Fruit fly (Drosophila melanogaster) whole organism, embryonic: ENCODE data around the gene CG31549.

Source experiments
- Atf3 ChIP-seq: fragments of 200-800 bp; sonication (Bioruptor generic); optimal IDR thresholded peaks from 3 replicates; lab custom pipeline; 2016; ENCODE audit warnings: missing biosample characterization, missing genetic modification characterization
- Blimp-1 ChIP-seq: fragments of 200-800 bp; sonication (Bioruptor generic); optimal IDR thresholded peaks from 3 replicates; lab custom pipeline; 2018; ENCODE audit warnings: missing biosample characterization, missing genetic modification characterization, mild to moderate bottlenecking, moderate library complexity, missing genetic modification reagents
- CG10321 ChIP-seq: fragments of 200-800 bp; sonication (Bioruptor generic); IDR thresholded peaks from 2 replicates; pipeline ENCODE4 v1.3.6; 2022; ENCODE audit warnings: missing biosample characterization, missing genetic modification characterization
- CG12071 ChIP-seq: fragments of 200-800 bp; sonication (Bioruptor generic); optimal IDR thresholded peaks from 3 replicates; lab custom pipeline; 2018; ENCODE audit warnings: missing biosample characterization, mild to moderate bottlenecking, missing genetic modification characterization
- CG12391 ChIP-seq: fragments of 200-800 bp; sonication (Bioruptor generic); optimal IDR thresholded peaks from 3 replicates; lab custom pipeline; 2018; ENCODE audit warnings: missing biosample characterization, mild to moderate bottlenecking, missing genetic modification characterization, moderate library complexity
- CG12769 ChIP-seq: fragments of 200-800 bp; sonication (Bioruptor generic); optimal IDR thresholded peaks from 2 replicates; lab custom pipeline; 2019; ENCODE audit warnings: missing biosample characterization, mild to moderate bottlenecking, missing genetic modification characterization, moderate library complexity
- CG1647 ChIP-seq: fragments of 200-800 bp; sonication (Bioruptor generic); optimal IDR thresholded peaks from 3 replicates; lab custom pipeline; 2016; ENCODE audit warnings: missing biosample characterization, missing genetic modification characterization
- CG16815 ChIP-seq: fragments of 200-800 bp; sonication (Bioruptor generic); optimal IDR thresholded peaks from 3 replicates; lab custom pipeline; 2017; ENCODE audit warnings: missing biosample characterization, mild to moderate bottlenecking, missing genetic modification characterization
- CG17385 ChIP-seq: fragments of 200-800 bp; sonication (Bioruptor generic); optimal IDR thresholded peaks from 3 replicates; lab custom pipeline; 2018; ENCODE audit warnings: missing biosample characterization, mild to moderate bottlenecking, missing genetic modification characterization
- CG1792 ChIP-seq: fragments of 200-800 bp; sonication (Bioruptor generic); optimal IDR thresholded peaks from 2 replicates; lab custom pipeline; 2016; ENCODE audit warnings: missing biosample characterization, missing genetic modification characterization
- CG30020 ChIP-seq: fragments of 200-800 bp; optimal IDR thresholded peaks from 2 replicates; lab custom pipeline; 2019; ENCODE audit warnings: missing biosample characterization, mild to moderate bottlenecking, missing genetic modification characterization, moderate library complexity
- CG4730 ChIP-seq: fragments of 200-800 bp; sonication (Bioruptor generic); IDR thresholded peaks from 2 replicates; pipeline ENCODE4 v1.3.6; 2022; ENCODE audit warnings: missing biosample characterization, missing genetic modification characterization
- CG6791 ChIP-seq: fragments of 200-800 bp; sonication (Bioruptor generic); IDR thresholded peaks from 3 replicates; pipeline ENCODE4 v1.3.6; 2022; ENCODE audit warnings: missing biosample characterization, missing genetic modification characterization; ENCODE audit not compliant: partially characterized antibody
- CG7839 ChIP-seq: fragments of 200-800 bp; sonication (Bioruptor generic); optimal IDR thresholded peaks from 3 replicates; lab custom pipeline; 2018; ENCODE audit warnings: missing biosample characterization, mild to moderate bottlenecking, missing genetic modification characterization, moderate library complexity
- CG9876 ChIP-seq: fragments of 200-800 bp; sonication (Bioruptor generic); optimal IDR thresholded peaks from 2 replicates; lab custom pipeline; 2016; ENCODE audit warnings: missing biosample characterization, missing genetic modification characterization
- Camta ChIP-seq: fragments of 200-800 bp; sonication (Bioruptor generic); optimal IDR thresholded peaks from 2 replicates; lab custom pipeline; 2016; ENCODE audit warnings: missing biosample characterization, missing genetic modification characterization
- Chrac-16 ChIP-seq: fragments of 200-800 bp; sonication (Bioruptor generic); optimal IDR thresholded peaks from 3 replicates; lab custom pipeline; 2016; ENCODE audit warnings: missing biosample characterization, missing genetic modification characterization
- CrebB ChIP-seq: fragments of 200-800 bp; sonication (Bioruptor generic); optimal IDR thresholded peaks from 3 replicates; lab custom pipeline; 2018; ENCODE audit warnings: missing biosample characterization, mild to moderate bottlenecking, missing genetic modification characterization
- Dek ChIP-seq: fragments of 200-800 bp; sonication (Bioruptor generic); optimal IDR thresholded peaks from 3 replicates; lab custom pipeline; 2019; ENCODE audit warnings: missing biosample characterization, mild to moderate bottlenecking, missing genetic modification characterization, moderate library complexity
- ERR ChIP-seq: fragments of 200-800 bp; sonication (Bioruptor generic); optimal IDR thresholded peaks from 2 replicates; lab custom pipeline; 2016; ENCODE audit warnings: missing biosample characterization, missing genetic modification characterization
- Fer3 ChIP-seq: fragments of 200-800 bp; sonication (Bioruptor generic); optimal IDR thresholded peaks from 2 replicates; lab custom pipeline; 2018; ENCODE audit warnings: missing biosample characterization, mild to moderate bottlenecking, missing genetic modification characterization, moderate library complexity
- H15 ChIP-seq: fragments of 200-800 bp; sonication (Bioruptor generic); IDR thresholded peaks from 3 replicates; pipeline ENCODE4 v1.3.6; 2022; ENCODE audit warnings: missing biosample characterization, missing genetic modification characterization
- HLH54F ChIP-seq: fragments of 200-800 bp; sonication (Bioruptor generic); optimal IDR thresholded peaks from 3 replicates; lab custom pipeline; 2016; ENCODE audit warnings: missing biosample characterization, missing genetic modification characterization
- Jarid2 ChIP-seq: fragments of 200-800 bp; sonication (Bioruptor generic); optimal IDR thresholded peaks from 3 replicates; lab custom pipeline; 2017; ENCODE audit warnings: mild to moderate bottlenecking, missing biosample characterization, missing genetic modification reagents, missing genetic modification characterization
- Lpt ChIP-seq: fragments of >200 bp; optimal IDR thresholded peaks from 2 replicates; lab custom pipeline; 2018; ENCODE audit warnings: missing biosample characterization, missing genetic modification characterization
- NC2α ChIP-seq: fragments of 200-800 bp; sonication (Bioruptor generic); optimal IDR thresholded peaks from 2 replicates; lab custom pipeline; 2016; ENCODE audit warnings: missing biosample characterization, missing genetic modification characterization
- NK7.1 ChIP-seq: fragments of 200-800 bp; sonication (Bioruptor generic); optimal IDR thresholded peaks from 3 replicates; lab custom pipeline; 2016; ENCODE audit warnings: missing biosample characterization, missing genetic modification characterization
- NfI ChIP-seq: fragments of 200-800 bp; sonication (Bioruptor generic); optimal IDR thresholded peaks from 3 replicates; lab custom pipeline; 2018; ENCODE audit warnings: missing biosample characterization, mild to moderate bottlenecking, missing genetic modification characterization, moderate library complexity
- Oaz ChIP-seq: fragments of 200-800 bp; sonication (Bioruptor generic); IDR thresholded peaks from 2 replicates; pipeline ENCODE4 v1.3.6; 2022; ENCODE audit warnings: missing biosample characterization, missing genetic modification characterization
- Scr ChIP-seq: fragments of 200-800 bp; sonication (Bioruptor generic); IDR thresholded peaks from 2 replicates; pipeline ENCODE4 v1.3.6; 2022; ENCODE audit warnings: missing biosample characterization, missing genetic modification characterization; ENCODE audit not compliant: partially characterized antibody
- Sin3A ChIP-seq: fragments of >200 bp; optimal IDR thresholded peaks from 2 replicates; lab custom pipeline; 2018
- ap ChIP-seq: fragments of 200-800 bp; sonication (Bioruptor generic); IDR thresholded peaks from 2 replicates; pipeline ENCODE4 v1.3.6; 2022; ENCODE audit warnings: missing biosample characterization, missing genetic modification characterization
- ase ChIP-seq: fragments of 200-800 bp; sonication (Bioruptor generic); IDR thresholded peaks from 3 replicates; pipeline ENCODE4 v1.3.6; 2022; ENCODE audit warnings: missing biosample characterization, missing genetic modification characterization
- danr ChIP-seq: fragments of 200-800 bp; sonication (Bioruptor generic); IDR thresholded peaks from 2 replicates; pipeline ENCODE4 v1.3.6; 2022; ENCODE audit warnings: missing biosample characterization, missing genetic modification characterization
- dimm ChIP-seq: fragments of 200-800 bp; sonication (Bioruptor generic); IDR thresholded peaks from 2 replicates; pipeline ENCODE4 v1.3.6; 2022; ENCODE audit warnings: missing biosample characterization, missing genetic modification characterization
- gem ChIP-seq: fragments of 200-800 bp; sonication (Bioruptor generic); optimal IDR thresholded peaks from 2 replicates; lab custom pipeline; 2019; ENCODE audit warnings: missing biosample characterization, mild to moderate bottlenecking, missing genetic modification characterization, moderate library complexity
- grau ChIP-seq: fragments of 200-800 bp; optimal IDR thresholded peaks from 3 replicates; lab custom pipeline; 2019; ENCODE audit warnings: missing biosample characterization, mild to moderate bottlenecking, missing genetic modification characterization, moderate library complexity
- gro ChIP-seq: fragments of 200-800 bp; sonication (Bioruptor generic); optimal IDR thresholded peaks from 2 replicates; lab custom pipeline; 2016; ENCODE audit warnings: missing biosample characterization, missing genetic modification characterization
- hbn ChIP-seq: fragments of 200-800 bp; sonication (Bioruptor generic); IDR thresholded peaks from 2 replicates; pipeline ENCODE4 v1.3.6; 2022; ENCODE audit warnings: missing biosample characterization, missing genetic modification characterization; ENCODE audit not compliant: partially characterized antibody
- ind ChIP-seq: fragments of 200-800 bp; sonication (Bioruptor generic); optimal IDR thresholded peaks from 3 replicates; lab custom pipeline; 2016; ENCODE audit warnings: missing biosample characterization, missing genetic modification characterization
- oc ChIP-seq: fragments of 200-800 bp; sonication (Bioruptor generic); optimal IDR thresholded peaks from 2 replicates; lab custom pipeline; 2018; ENCODE audit warnings: missing biosample characterization, mild to moderate bottlenecking, missing genetic modification characterization, moderate library complexity
- pita ChIP-seq: fragments of 200-800 bp; sonication (Bioruptor generic); optimal IDR thresholded peaks from 2 replicates; lab custom pipeline; 2017; ENCODE audit warnings: missing biosample characterization, mild to moderate bottlenecking, missing genetic modification characterization
- rib ChIP-seq: fragments of 200-800 bp; sonication (Bioruptor generic); IDR thresholded peaks from 2 replicates; pipeline ENCODE4 v1.3.6; 2022; ENCODE audit warnings: missing biosample characterization, missing genetic modification characterization
- run ChIP-seq: fragments of 200-800 bp; sonication (Bioruptor generic); optimal IDR thresholded peaks from 3 replicates; lab custom pipeline; 2018; ENCODE audit warnings: missing biosample characterization, mild to moderate bottlenecking, missing genetic modification characterization
- sc ChIP-seq, 3 experiments: fragments of >200 bp in 2 of 3; fragments of 200-800 bp in 1 of 3; sonication (Bioruptor generic) in 1 of 3; optimal IDR thresholded peaks; 2 replicates in 2 of 3; 3 replicates in 1 of 3; lab custom pipeline; 2017; ENCODE audit warnings: mild to moderate bottlenecking in 1 of 3, missing biosample characterization in 1 of 3, missing genetic modification characterization in 1 of 3, missing genetic modification reagents in 1 of 3
- sens ChIP-seq: fragments of 200-800 bp; sonication (Bioruptor generic); peaks from one replicate; lab custom pipeline; 2016; ENCODE audit warnings: missing biosample characterization, missing genetic modification characterization
- sens-2 ChIP-seq: fragments of 200-800 bp; sonication (Bioruptor generic); IDR thresholded peaks from 2 replicates; pipeline ENCODE4 v1.3.6; 2022; ENCODE audit warnings: missing biosample characterization, missing genetic modification characterization
- seq ChIP-seq: fragments of 200-800 bp; sonication (Bioruptor generic); IDR thresholded peaks from 2 replicates; pipeline ENCODE4 v1.3.6; 2022; ENCODE audit warnings: missing biosample characterization, missing genetic modification characterization
- vfl ChIP-seq: fragments of 200-800 bp; sonication (Bioruptor generic); optimal IDR thresholded peaks from 2 replicates; lab custom pipeline; 2016; ENCODE audit warnings: missing biosample characterization, missing genetic modification characterization

CG31549 gene

dm6 chr3R:5668928-5669739, 37.1 kb downstream of the CG31549 start, which contains the start of the genes Xe7 and Atg17 (continued):
- TF ChIP-seq CG10321 (GFP tag; lab: Robert Waterston, UW) (peak; percentile 34; the same call in 1 of the 2 replicates), CG12769 (peak; percentile 85), oc (tag; lab: Kevin White, UChicago) (no peak), Lpt (GFP tag; lab: Kevin White, UChicago) (no peak), Blimp-1 (GFP tag; lab: Kevin White, UChicago) (peak; percentile 83), CrebB (tag; lab: Kevin White, UChicago) (peak; percentile 61), Chrac-16 (GFP tag; lab: Kevin White, UChicago) (peak; percentile 96), ase (peak; percentile 85), CG12071 (GFP tag; lab: Kevin White, UChicago) (peak; percentile 65), pita (no peak), rib (peak; percentile 76; the same call in 1 of the 2 replicates), Atf3 (GFP tag; lab: Kevin White, UChicago) (peak; percentile 85), hbn (GFP tag; lab: Robert Waterston, UW) (no peak), CG1647 (GFP tag; lab: Kevin White, UChicago) (peak; percentile 89), CG17385 (peak; percentile 72), CG6791 (GFP tag; lab: Robert Waterston, UW) (0 out of 3 replicates have a peak, but pooled peaks have one; percentile 52), ap (GFP tag; lab: Robert Waterston, UW) (peak; percentile 81), sens-2 (peak; percentile 69; the same call in 1 of the 2 replicates), vfl (GFP tag; lab: Kevin White, UChicago) (peak; percentile 91), Dek (tag; lab: Kevin White, UChicago) (peak; percentile 91), NfI (GFP tag; lab: Kevin White, UChicago) (peak; percentile 95), run (tag; lab: Kevin White, UChicago) (peak; percentile 55), Jarid2 (GFP tag; lab: Kevin White, UChicago) (peak; percentile 58), Sin3A (peak; percentile 96), CG4730 (peak; percentile 90), NC2α (GFP tag; lab: Kevin White, UChicago) (peak; percentile 59), HLH54F (peak; percentile 93), Oaz (GFP tag; lab: Robert Waterston, UW) (peak; percentile 84), CG1792 (peak; percentile 43), danr (GFP tag; lab: Robert Waterston, UW) (peak; percentile 83), Camta (peak; percentile 84), H15 (GFP tag; lab: Robert Waterston, UW) (peak; percentile 87), sc (optimal IDR thresholded peaks at IDR 0.05; lab: Kevin White, UChicago) (no peak), sc (GFP tag; optimal IDR thresholded peaks at IDR 0.05; lab: Kevin White, UChicago) (peak; percentile 74), CG12391 (tag; lab: Kevin White, UChicago) (peak; percentile 94), CG9876 (peak; percentile 87), CG7839 (tag; lab: Kevin White, UChicago) (peak; percentile 94), gem (tag; lab: Kevin White, UChicago) (peak; percentile 96), Fer3 (tag; lab: Kevin White, UChicago) (peak; percentile 92), CG30020 (tag; lab: Kevin White, UChicago) (peak; percentile 89), CG16815 (GFP tag; lab: Kevin White, UChicago) (peak; percentile 94), ERR (GFP tag; lab: Kevin White, UChicago) (peak; percentile 35), grau (tag; lab: Kevin White, UChicago) (peak; percentile 93), ind (GFP tag; lab: Kevin White, UChicago) (peak; percentile 96), Scr (GFP tag; lab: Robert Waterston, UW) (peak; percentile 69), NK7.1 (peak; percentile 52), dimm (GFP tag; lab: Robert Waterston, UW) (peak; percentile 54), sens (peak; percentile 98), seq (peak; percentile 88), gro (GFP tag; lab: Kevin White, UChicago) (peak; percentile 78)
